Worm (Caenorhabditis elegans) whole organism, young adult: ENCODE data around the gene frpr-3.

ENCODE experiments used
- B0336.3 ChIP-seq: fragments of 200-800 bp; sonication (Bioruptor generic); IDR thresholded peaks from 2 replicates; pipeline ENCODE4 v1.3.6; 2022; ENCODE audit warnings: missing genetic modification characterization, missing compliant biosample characterization
- F23B12.7 ChIP-seq: sonication (generic microtip); optimal IDR thresholded peaks from 2 replicates; lab custom pipeline; 2017; ENCODE audit warnings: missing genetic modification characterization, mild to moderate bottlenecking, missing compliant biosample characterization, antibody characterized with exemption, moderate library complexity; ENCODE audit not compliant: insufficient read depth
- F33H1.4 ChIP-seq: fragments of 200-800 bp; sonication (Bioruptor generic); IDR thresholded peaks from 2 replicates; pipeline ENCODE4 v1.3.6; 2022; ENCODE audit warnings: missing genetic modification reagents, missing genetic modification characterization, missing compliant biosample characterization
- F37B4.10 ChIP-seq: fragments of 200-800 bp; sonication (Bioruptor generic); IDR thresholded peaks from 2 replicates; pipeline ENCODE4 v1.3.6; 2022; ENCODE audit warnings: missing genetic modification characterization, missing compliant biosample characterization
- F39B2.1 ChIP-seq: fragments of 200-800 bp; sonication (Bioruptor generic); IDR thresholded peaks from 2 replicates; pipeline ENCODE4 v1.3.6; 2022; ENCODE audit warnings: missing genetic modification reagents, missing genetic modification characterization, missing compliant biosample characterization
- F52B5.7 ChIP-seq: sonication (generic microtip); optimal IDR thresholded peaks from 2 replicates; lab custom pipeline; 2016; ENCODE audit warnings: mild to moderate bottlenecking, missing genetic modification characterization, missing compliant biosample characterization
- K11D2.4 ChIP-seq: fragments of 200-800 bp; sonication (Bioruptor generic); IDR thresholded peaks from 2 replicates; pipeline ENCODE4 v1.3.6; 2022; ENCODE audit warnings: missing genetic modification reagents, missing genetic modification characterization, missing compliant biosample characterization
- Y56A3A.18 ChIP-seq: fragments of 200-800 bp; sonication (Bioruptor generic); IDR thresholded peaks from 2 replicates; pipeline ENCODE4 v1.3.6; 2022; ENCODE audit warnings: missing genetic modification reagents, missing genetic modification characterization, missing compliant biosample characterization
- ama-1 ChIP-seq, 3 experiments: fragments of 150-350 bp in 1 of 3; sonication (generic microtip) in 2 of 3; optimal IDR thresholded peaks; 2 replicates each; lab custom pipeline; 2014 to 2018; ENCODE audit warnings: missing biosample characterization in 2 of 3, missing genetic modification characterization in 2 of 3, missing genetic modification reagents in 2 of 3
- athp-1 ChIP-seq: sonication (generic microtip); optimal IDR thresholded peaks from 2 replicates; lab custom pipeline; 2017; ENCODE audit warnings: mild to moderate bottlenecking, missing genetic modification characterization, missing compliant biosample characterization
- attf-5 ChIP-seq: fragments of 200-800 bp; sonication (Bioruptor generic); optimal IDR thresholded peaks from 2 replicates; lab custom pipeline; 2018; ENCODE audit warnings: mild to moderate bottlenecking, missing genetic modification characterization, missing compliant biosample characterization
- attf-6 ChIP-seq: fragments of 200-800 bp; sonication (Bioruptor generic); IDR thresholded peaks from 2 replicates; pipeline ENCODE4 v1.3.6; 2022; ENCODE audit warnings: missing genetic modification reagents, missing genetic modification characterization, missing compliant biosample characterization
- bed-1 ChIP-seq: fragments of 200-800 bp; sonication (Bioruptor generic); IDR thresholded peaks from 2 replicates; pipeline ENCODE4 v1.3.6; 2022; ENCODE audit warnings: missing genetic modification reagents, missing genetic modification characterization, missing compliant biosample characterization
- cebp-1 ChIP-seq, 2 experiments: fragments of 200-800 bp in 1 of 2; sonication (Bioruptor generic) in 1 of 2; sonication (generic microtip) in 1 of 2; IDR thresholded peaks in 1 of 2; optimal IDR thresholded peaks in 1 of 2; 2 replicates each; pipeline versions ENCODE4 v1.3.6 to Lab custom; 2017 to 2022; ENCODE audit warnings: missing compliant biosample characterization in 2 of 2, missing genetic modification characterization in 2 of 2, mild to moderate bottlenecking in 1 of 2, missing genetic modification reagents in 1 of 2, moderate library complexity in 1 of 2
- cebp-2 ChIP-seq: fragments of 200-800 bp; sonication (Bioruptor generic); IDR thresholded peaks from 2 replicates; pipeline ENCODE4 v1.3.6; 2022; ENCODE audit warnings: missing genetic modification characterization, missing compliant biosample characterization
- ceh-27 ChIP-seq: fragments of 200-800 bp; sonication (Bioruptor generic); optimal IDR thresholded peaks from 2 replicates; lab custom pipeline; 2018; ENCODE audit warnings: mild to moderate bottlenecking, missing genetic modification characterization, moderate library complexity, missing compliant biosample characterization
- dpff-1 ChIP-seq: sonication (generic microtip); optimal IDR thresholded peaks from 2 replicates; lab custom pipeline; 2017; ENCODE audit warnings: mild to moderate bottlenecking, missing genetic modification characterization, missing compliant biosample characterization
- dpl-1 ChIP-seq: fragments of 150-350 bp; optimal IDR thresholded peaks from 2 replicates; lab custom pipeline; 2014; ENCODE audit warnings: missing biosample characterization, missing genetic modification reagents, missing genetic modification characterization
- efl-1 ChIP-seq: fragments of 150-350 bp; optimal IDR thresholded peaks from 2 replicates; lab custom pipeline; 2014; ENCODE audit warnings: missing biosample characterization, missing genetic modification reagents, missing genetic modification characterization
- egrh-3 ChIP-seq: fragments of 200-800 bp; sonication (Bioruptor generic); IDR thresholded peaks from 2 replicates; pipeline ENCODE4 v1.3.6; 2022; ENCODE audit warnings: missing genetic modification reagents, missing genetic modification characterization, missing compliant biosample characterization
- ets-4 ChIP-seq: fragments of 200-800 bp; sonication (Bioruptor generic); optimal IDR thresholded peaks from 2 replicates; lab custom pipeline; 2018; ENCODE audit warnings: mild to moderate bottlenecking, missing genetic modification characterization, missing compliant biosample characterization
- him-1 ChIP-seq: sonication (generic microtip); optimal IDR thresholded peaks from 2 replicates; lab custom pipeline; 2016; ENCODE audit warnings: missing genotype, missing genetic modification reagents, missing genetic modification characterization, missing compliant biosample characterization
- hmg-1.2 ChIP-seq: fragments of 200-800 bp; sonication (Bioruptor generic); IDR thresholded peaks from 2 replicates; pipeline ENCODE4 v1.3.6; 2022; ENCODE audit warnings: missing genetic modification reagents, missing genetic modification characterization, missing compliant biosample characterization
- let-607 ChIP-seq, 2 experiments: fragments of 200-800 bp in 1 of 2; sonication (Bioruptor generic) in 1 of 2; sonication (generic microtip) in 1 of 2; optimal IDR thresholded peaks; 2 replicates each; lab custom pipeline; 2016 to 2018; ENCODE audit warnings: mild to moderate bottlenecking in 2 of 2, missing compliant biosample characterization in 2 of 2, missing genetic modification characterization in 2 of 2, moderate library complexity in 2 of 2, missing genotype in 1 of 2
- lin-35 ChIP-seq, 3 experiments: fragments of 150-350 bp in 2 of 3; sonication (generic microtip) in 1 of 3; optimal IDR thresholded peaks; 2 replicates each; lab custom pipeline; 2014 to 2018; ENCODE audit warnings: missing biosample characterization in 3 of 3, missing genetic modification characterization in 3 of 3, missing genetic modification reagents in 3 of 3
- lin-54 ChIP-seq: fragments of 200-800 bp; sonication (Bioruptor generic); optimal IDR thresholded peaks from 2 replicates; lab custom pipeline; 2018; ENCODE audit warnings: mild to moderate bottlenecking, missing genetic modification characterization, missing compliant biosample characterization
- madf-3 ChIP-seq: fragments of 200-800 bp; sonication (Bioruptor generic); IDR thresholded peaks from 2 replicates; pipeline ENCODE4 v1.3.6; 2022; ENCODE audit warnings: missing genetic modification reagents, missing genetic modification characterization, missing compliant biosample characterization
- mcd-1 ChIP-seq: fragments of 200-800 bp; sonication (Bioruptor generic); IDR thresholded peaks from 2 replicates; pipeline ENCODE4 v1.3.6; 2022; ENCODE audit warnings: missing genetic modification reagents, missing genetic modification characterization, missing compliant biosample characterization
- nhr-80 ChIP-seq: sonication (generic microtip); optimal IDR thresholded peaks from 2 replicates; lab custom pipeline; 2016; ENCODE audit warnings: missing genetic modification characterization, missing compliant biosample characterization
- pha-4 ChIP-seq: fragments of 150-350 bp; sonication (generic microtip); optimal IDR thresholded peaks from 2 replicates; lab custom pipeline; 2014; ENCODE audit warnings: missing biosample characterization, missing genetic modification reagents, missing genetic modification characterization
- rcor-1 ChIP-seq: fragments of 200-800 bp; sonication (Bioruptor generic); IDR thresholded peaks from 2 replicates; pipeline ENCODE4 v1.3.6; 2022; ENCODE audit warnings: missing genetic modification reagents, missing genetic modification characterization, missing compliant biosample characterization
- snpc-3.4 ChIP-seq: sonication (generic microtip); optimal IDR thresholded peaks from 2 replicates; lab custom pipeline; 2017; ENCODE audit warnings: missing genetic modification characterization, mild to moderate bottlenecking, missing compliant biosample characterization, antibody characterized with exemption, moderate library complexity, missing genotype, missing genetic modification reagents
- tlf-1 ChIP-seq: fragments of 200-800 bp; sonication (Bioruptor generic); optimal IDR thresholded peaks from 2 replicates; lab custom pipeline; 2018; ENCODE audit warnings: mild to moderate bottlenecking, missing genetic modification characterization, missing compliant biosample characterization
- unc-62 ChIP-seq: fragments of 150-350 bp; optimal IDR thresholded peaks from 2 replicates; lab custom pipeline; 2014; ENCODE audit warnings: missing biosample characterization, missing genetic modification reagents, missing genetic modification characterization
- xnd-1 ChIP-seq: sonication (generic microtip); optimal IDR thresholded peaks from 2 replicates; lab custom pipeline; 2016; ENCODE audit warnings: missing genotype, missing genetic modification reagents, missing genetic modification characterization, missing compliant biosample characterization
- zfh-2 ChIP-seq: fragments of 200-800 bp; sonication (Bioruptor generic); conservative IDR thresholded peaks from 2 replicates; pipeline ENCODE4 v1.3.6; 2022; ENCODE audit warnings: missing genetic modification reagents, missing genetic modification characterization, missing compliant biosample characterization
- zim-3 ChIP-seq: sonication (generic microtip); optimal IDR thresholded peaks from 2 replicates; lab custom pipeline; 2017; ENCODE audit warnings: mild to moderate bottlenecking, missing genetic modification characterization, moderate library complexity, missing compliant biosample characterization
- ztf-3 ChIP-seq: fragments of 200-800 bp; sonication (Bioruptor generic); optimal IDR thresholded peaks from 2 replicates; lab custom pipeline; 2018; ENCODE audit warnings: mild to moderate bottlenecking, missing genetic modification characterization, missing compliant biosample characterization

frpr-3 gene

ce11 chrV:7733240-7733765, 37.8 kb upstream of the frpr-3 start (continued):
- peak; percentile 9 for TF ChIP-seq F52B5.7 (tag; lab: Kevin White, UChicago)
- TF ChIP-seq xnd-1 (tag; lab: Kevin White, UChicago), result no peak
- no peak for TF ChIP-seq F39B2.1
- TF ChIP-seq K11D2.4 (GFP tag; lab: Robert Waterston, UW), result no peak
- no peak for TF ChIP-seq attf-6 (GFP tag; lab: Robert Waterston, UW)
- TF ChIP-seq unc-62 (GFP tag; lab: Kevin White, UChicago), result no peak
- peak; percentile 80 for TF ChIP-seq B0336.3 (GFP tag; lab: Robert Waterston, UW)
- TF ChIP-seq egrh-3 (GFP tag; lab: Robert Waterston, UW), result no peak
- no peak for TF ChIP-seq rcor-1 (GFP tag; lab: Robert Waterston, UW)
- no peak for TF ChIP-seq dpff-1 (tag; lab: Kevin White, UChicago)
- TF ChIP-seq zim-3, result no peak
- no peak for TF ChIP-seq nhr-80 (tag; lab: Kevin White, UChicago)
- peak; percentile 49 for TF ChIP-seq athp-1 (tag; lab: Kevin White, UChicago)
- TF ChIP-seq madf-3, result no peak
- no peak for TF ChIP-seq F23B12.7 (tag; lab: Kevin White, UChicago)
- no peak for TF ChIP-seq zfh-2 (GFP tag; lab: Robert Waterston, UW)
- TF ChIP-seq cebp-2 (GFP tag; lab: Robert Waterston, UW), result 0 out of 2 replicates have a peak, but pooled peaks have one; percentile 77
- no peak for TF ChIP-seq bed-1 (GFP tag; lab: Robert Waterston, UW)
- TF ChIP-seq him-1 (tag; lab: Kevin White, UChicago), result no peak
- TF ChIP-seq F37B4.10 (GFP tag; lab: Robert Waterston, UW), result no peak
- no peak for TF ChIP-seq snpc-3.4 (tag; lab: Kevin White, UChicago)
- TF ChIP-seq tlf-1 (GFP tag; lab: Kevin White, UChicago), result no peak
- TF ChIP-seq pha-4 (tag; lab: Kevin White, UChicago), result no peak
- TF ChIP-seq ztf-3 (GFP tag; lab: Kevin White, UChicago), result no peak
- no peak for TF ChIP-seq hmg-1.2
- TF ChIP-seq, all 124 proteins: peak for 16

DNA sequence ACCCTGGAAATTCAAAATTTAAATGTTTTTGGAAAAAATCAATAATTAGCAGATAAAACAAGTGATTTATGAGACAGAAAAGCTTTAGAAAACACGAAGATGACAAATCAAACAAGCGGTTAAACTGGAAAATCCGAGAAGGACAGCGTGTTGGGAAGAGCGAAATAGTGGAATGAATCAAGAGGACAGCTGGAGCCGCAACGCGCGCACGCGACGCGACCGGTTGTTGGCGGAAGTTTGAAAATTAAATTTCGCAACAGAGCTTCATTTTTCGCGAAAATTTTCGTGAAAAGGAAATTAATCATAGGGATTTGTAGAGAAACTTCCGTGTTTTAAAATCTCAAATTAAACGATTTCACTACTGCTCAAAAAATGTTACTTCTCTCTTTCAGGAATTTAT, 36.2 kb upstream of the frpr-3 start, which contains the start of gene clic-1:
Gene clic-1 (minus strand): TSS at position 3 of the 400 bp plus-strand sequence.
- peak; percentile 98 for TF ChIP-seq madf-3
- peak; percentile 62 for TF ChIP-seq dpl-1 (GFP tag; lab: Kevin White, UChicago)
- TF ChIP-seq ets-4 (GFP tag; lab: Kevin White, UChicago), result no peak
- TF ChIP-seq snpc-3.4 (tag; lab: Kevin White, UChicago), result no peak
- TF ChIP-seq attf-5 (GFP tag; lab: Kevin White, UChicago), result peak; percentile 16
- peak; percentile 69 for TF ChIP-seq cebp-1 (GFP tag; IDR thresholded peaks at IDR 0.05; lab: Robert Waterston, UW)
- TF ChIP-seq cebp-1 (tag; optimal IDR thresholded peaks at IDR 0.05; lab: Kevin White, UChicago), result peak; percentile 94
- TF ChIP-seq F23B12.7 (tag; lab: Kevin White, UChicago), result peak; percentile 25
- peak; percentile 14; the same call in 1 of the 2 replicates for TF ChIP-seq hmg-1.2
- peak; percentile 24 for TF ChIP-seq ceh-27 (GFP tag; lab: Kevin White, UChicago)
- no peak for TF ChIP-seq Y56A3A.18
- 0 out of 2 replicates have a peak, but pooled peaks have one; percentile 32 for TF ChIP-seq mcd-1 (GFP tag; lab: Robert Waterston, UW)
- peak; percentile 14; the same call in 1 of the 2 replicates for TF ChIP-seq F33H1.4
- TF ChIP-seq efl-1 (GFP tag; lab: Kevin White, UChicago), result peak; percentile 82
- TF ChIP-seq lin-35 (GFP tag; optimal IDR thresholded peaks at IDR 0.05; lab: Kevin White, UChicago), result peak in 1 of 3 experiments; percentile 86
- peak; percentile 91 for TF ChIP-seq lin-54 (GFP tag; lab: Kevin White, UChicago)
- peak; percentile 79 to 82 for TF ChIP-seq let-607 (tag; optimal IDR thresholded peaks at IDR 0.05; lab: Kevin White, UChicago)
- no peak for TF ChIP-seq ama-1 (optimal IDR thresholded peaks at IDR 0.05; lab: Kevin White, UChicago)
- TF ChIP-seq ama-1 (GFP tag; optimal IDR thresholded peaks at IDR 0.05; lab: Kevin White, UChicago), result no peak
